Fruit fly (Drosophila melanogaster) whole organism, embryonic: Measurements from ENCODE around the gene Xe7.

ENCODE experiments used
- CG10267 ChIP-seq: fragments of 200-800 bp; sonication (Bioruptor generic); optimal IDR thresholded peaks from 2 replicates; lab custom pipeline; 2018; ENCODE audit warnings: missing biosample characterization, mild to moderate bottlenecking, missing genetic modification characterization, moderate library complexity
- CG10654 ChIP-seq: fragments of 200-800 bp; sonication (Bioruptor generic); optimal IDR thresholded peaks from 2 replicates; lab custom pipeline; 2016; ENCODE audit warnings: missing biosample characterization, missing genetic modification characterization
- CG11093 ChIP-seq: fragments of 200-800 bp; sonication (Bioruptor generic); IDR thresholded peaks from 3 replicates; pipeline ENCODE4 v1.3.6; 2022; ENCODE audit warnings: missing biosample characterization, missing genetic modification characterization
- CG11723 ChIP-seq: fragments of 200-800 bp; sonication (Bioruptor generic); optimal IDR thresholded peaks from 2 replicates; lab custom pipeline; 2017; ENCODE audit warnings: missing biosample characterization, mild to moderate bottlenecking, missing genetic modification characterization
- CG13624 ChIP-seq: fragments of 200-800 bp; sonication (Bioruptor generic); optimal IDR thresholded peaks from 2 replicates; lab custom pipeline; 2016; ENCODE audit warnings: missing biosample characterization, missing genetic modification characterization
- CG14860 ChIP-seq: fragments of 200-800 bp; sonication (Bioruptor generic); IDR thresholded peaks from 3 replicates; pipeline ENCODE4 v1.3.6; 2022; ENCODE audit warnings: missing biosample characterization, missing genetic modification characterization; ENCODE audit not compliant: partially characterized antibody
- CG1602 ChIP-seq: fragments of 200-800 bp; sonication (Bioruptor generic); optimal IDR thresholded peaks from 3 replicates; lab custom pipeline; 2016; ENCODE audit warnings: missing biosample characterization, missing genetic modification characterization
- CG17361 ChIP-seq: fragments of 200-800 bp; sonication (Bioruptor generic); IDR thresholded peaks from 3 replicates; pipeline ENCODE4 v1.3.6; 2022; ENCODE audit warnings: missing biosample characterization, missing genetic modification characterization
- CG18011 ChIP-seq: fragments of 200-800 bp; sonication (Bioruptor generic); optimal IDR thresholded peaks from 2 replicates; lab custom pipeline; 2017; ENCODE audit warnings: missing biosample characterization, missing genetic modification characterization, mild to moderate bottlenecking, moderate library complexity, missing genotype
- CG18599 ChIP-seq: fragments of 200-800 bp; sonication (Bioruptor generic); optimal IDR thresholded peaks from 3 replicates; lab custom pipeline; 2017; ENCODE audit warnings: missing biosample characterization, missing genetic modification characterization, mild to moderate bottlenecking, moderate library complexity, missing genetic modification reagents
- CG32767 ChIP-seq: fragments of 200-800 bp; sonication (Bioruptor generic); IDR thresholded peaks from 2 replicates; pipeline ENCODE4 v1.3.6; 2022; ENCODE audit warnings: missing biosample characterization, missing genetic modification characterization
- CG34422 ChIP-seq: fragments of 200-800 bp; sonication (Bioruptor generic); IDR thresholded peaks from 3 replicates; pipeline ENCODE4 v1.3.6; 2022; ENCODE audit warnings: missing biosample characterization, missing genetic modification characterization
- CG3847 ChIP-seq: fragments of 200-800 bp; sonication (Bioruptor generic); IDR thresholded peaks from 2 replicates; pipeline ENCODE4 v1.3.6; 2022; ENCODE audit warnings: missing biosample characterization, missing genetic modification characterization
- CG5180 ChIP-seq: fragments of 200-800 bp; sonication (Bioruptor generic); optimal IDR thresholded peaks from 3 replicates; lab custom pipeline; 2017; ENCODE audit warnings: missing biosample characterization, missing genetic modification characterization, mild to moderate bottlenecking, moderate library complexity, missing genetic modification reagents
- CG6272 ChIP-seq: fragments of 200-800 bp; sonication (Bioruptor generic); IDR thresholded peaks from 2 replicates; pipeline ENCODE4 v1.3.6; 2022; ENCODE audit warnings: missing biosample characterization, missing genetic modification characterization
- CG6689 ChIP-seq: fragments of 200-800 bp; sonication (Bioruptor generic); IDR thresholded peaks from 2 replicates; pipeline ENCODE4 v1.3.6; 2022; ENCODE audit warnings: missing biosample characterization, missing genetic modification characterization
- CG7372 ChIP-seq: fragments of 200-800 bp; sonication (Bioruptor generic); IDR thresholded peaks from 2 replicates; pipeline ENCODE4 v1.3.6; 2022; ENCODE audit warnings: missing biosample characterization, missing genetic modification characterization
- CG7745 ChIP-seq: fragments of 200-800 bp; sonication (Bioruptor generic); optimal IDR thresholded peaks from 2 replicates; lab custom pipeline; 2018; ENCODE audit warnings: missing biosample characterization, mild to moderate bottlenecking, missing genetic modification characterization, moderate library complexity
- CoRest ChIP-seq: fragments of 200-800 bp; sonication (Bioruptor generic); optimal IDR thresholded peaks from 3 replicates; lab custom pipeline; 2018; ENCODE audit warnings: missing biosample characterization, mild to moderate bottlenecking, missing genetic modification characterization, moderate library complexity
- Dad ChIP-seq: fragments of 200-800 bp; sonication (Bioruptor generic); optimal IDR thresholded peaks from 3 replicates; lab custom pipeline; 2016; ENCODE audit warnings: missing biosample characterization, missing genetic modification characterization
- GATAe ChIP-seq: fragments of 200-800 bp; sonication (Bioruptor generic); conservative IDR thresholded peaks from 2 replicates; pipeline ENCODE4 v1.3.6; 2022; ENCODE audit warnings: missing biosample characterization, missing genetic modification characterization
- Hmr ChIP-seq: fragments of 200-800 bp; sonication (Bioruptor generic); optimal IDR thresholded peaks from 3 replicates; lab custom pipeline; 2017; ENCODE audit warnings: mild to moderate bottlenecking, missing biosample characterization, missing genetic modification reagents, missing genetic modification characterization
- MBD-R2 ChIP-seq: fragments of 200-800 bp; sonication (Bioruptor generic); IDR thresholded peaks from 2 replicates; pipeline ENCODE4 v1.3.6; 2022; ENCODE audit warnings: missing biosample characterization, missing genetic modification characterization
- Myb ChIP-seq: fragments of 200-800 bp; sonication (Bioruptor generic); optimal IDR thresholded peaks from 2 replicates; lab custom pipeline; 2016; ENCODE audit warnings: missing biosample characterization, missing genetic modification characterization
- Neu2 ChIP-seq: fragments of 200-800 bp; sonication (Bioruptor generic); optimal IDR thresholded peaks from 3 replicates; lab custom pipeline; 2016; ENCODE audit warnings: missing biosample characterization, missing genetic modification characterization, borderline replicate concordance
- Xrp1 ChIP-seq: fragments of 200-800 bp; sonication (Bioruptor generic); IDR thresholded peaks from 2 replicates; pipeline ENCODE4 v1.3.6; 2022; ENCODE audit warnings: missing biosample characterization, missing genetic modification characterization
- ara ChIP-seq: fragments of 200-800 bp; sonication (Bioruptor generic); IDR thresholded peaks from 2 replicates; pipeline ENCODE4 v1.3.6; 2022; ENCODE audit warnings: missing biosample characterization, missing genetic modification characterization
- bbx ChIP-seq: fragments of 200-800 bp; sonication (Bioruptor generic); IDR thresholded peaks from 2 replicates; pipeline ENCODE4 v1.3.6; 2022; ENCODE audit warnings: missing biosample characterization, missing genetic modification characterization; ENCODE audit not compliant: partially characterized antibody
- chif ChIP-seq, 2 experiments: fragments of 200-800 bp; sonication (Bioruptor generic); optimal IDR thresholded peaks; 3 replicates each; lab custom pipeline; 2016; ENCODE audit warnings: missing biosample characterization in 2 of 2, missing genetic modification characterization in 2 of 2
- crc ChIP-seq: fragments of 200-800 bp; sonication (Bioruptor generic); optimal IDR thresholded peaks from 2 replicates; lab custom pipeline; 2016; ENCODE audit warnings: missing biosample characterization, missing genetic modification characterization
- danr ChIP-seq: fragments of 200-800 bp; sonication (Bioruptor generic); IDR thresholded peaks from 2 replicates; pipeline ENCODE4 v1.3.6; 2022; ENCODE audit warnings: missing biosample characterization, missing genetic modification characterization
- disco-r ChIP-seq: fragments of 200-800 bp; sonication (Bioruptor generic); optimal IDR thresholded peaks from 2 replicates; lab custom pipeline; 2016; ENCODE audit warnings: missing biosample characterization, missing genetic modification characterization
- esg ChIP-seq: fragments of 200-800 bp; sonication (Bioruptor generic); conservative IDR thresholded peaks from 2 replicates; pipeline ENCODE4 v1.3.6; 2022; ENCODE audit warnings: missing biosample characterization, missing genetic modification characterization
- gfzf ChIP-seq: fragments of 200-800 bp; sonication (Bioruptor generic); optimal IDR thresholded peaks from 2 replicates; lab custom pipeline; 2016; ENCODE audit warnings: missing biosample characterization, mild to moderate bottlenecking, missing genetic modification characterization, moderate library complexity
- h ChIP-seq: fragments of >200 bp; optimal IDR thresholded peaks from 2 replicates; lab custom pipeline; 2017
- lbe ChIP-seq: fragments of 200-800 bp; sonication (Bioruptor generic); optimal IDR thresholded peaks from 2 replicates; lab custom pipeline; 2016; ENCODE audit warnings: missing biosample characterization, mild to moderate bottlenecking, missing genetic modification characterization
- lov ChIP-seq, 2 experiments: fragments of 200-800 bp in 1 of 2; fragments of >200 bp in 1 of 2; sonication (Bioruptor generic) in 1 of 2; IDR thresholded peaks in 1 of 2; optimal IDR thresholded peaks in 1 of 2; 2 replicates in 1 of 2; 3 replicates in 1 of 2; pipeline versions ENCODE4 v1.3.6 to Lab custom; 2017 to 2022; ENCODE audit warnings: missing biosample characterization in 1 of 2, missing genetic modification characterization in 1 of 2
- mld ChIP-seq: fragments of 200-800 bp; sonication (Bioruptor generic); IDR thresholded peaks from 3 replicates; pipeline ENCODE4 v1.3.6; 2022; ENCODE audit warnings: missing biosample characterization, missing genetic modification characterization; ENCODE audit not compliant: partially characterized antibody
- nerfin-1 ChIP-seq: fragments of 200-800 bp; sonication (Bioruptor generic); optimal IDR thresholded peaks from 3 replicates; lab custom pipeline; 2019; ENCODE audit warnings: missing biosample characterization, mild to moderate bottlenecking, missing genetic modification characterization, moderate library complexity
- pum ChIP-seq: fragments of 200-800 bp; sonication (Bioruptor generic); optimal IDR thresholded peaks from 2 replicates; lab custom pipeline; 2016; ENCODE audit warnings: missing biosample characterization, missing genetic modification characterization
- ro ChIP-seq: fragments of 200-800 bp; sonication (Bioruptor generic); IDR thresholded peaks from 2 replicates; pipeline ENCODE4 v1.3.6; 2022; ENCODE audit warnings: missing biosample characterization, missing genetic modification characterization
- row ChIP-seq: fragments of 200-800 bp; sonication (Bioruptor generic); IDR thresholded peaks from 3 replicates; pipeline ENCODE4 v1.3.6; 2022; ENCODE audit warnings: missing biosample characterization, missing genetic modification characterization
- sim ChIP-seq: fragments of 200-800 bp; sonication (Bioruptor generic); IDR thresholded peaks from 2 replicates; pipeline ENCODE4 v1.3.6; 2022; ENCODE audit warnings: missing biosample characterization, missing genetic modification characterization
- sisA ChIP-seq: fragments of 200-800 bp; sonication (Bioruptor generic); IDR thresholded peaks from 2 replicates; pipeline ENCODE4 v1.3.6; 2022; ENCODE audit warnings: missing biosample characterization, missing genetic modification characterization
- sna ChIP-seq: fragments of 200-800 bp; sonication (Bioruptor generic); IDR thresholded peaks from 2 replicates; pipeline ENCODE4 v1.3.6; 2022; ENCODE audit warnings: missing biosample characterization, missing genetic modification characterization; ENCODE audit not compliant: partially characterized antibody
- sug ChIP-seq: fragments of 200-800 bp; optimal IDR thresholded peaks from 2 replicates; lab custom pipeline; 2019; ENCODE audit warnings: missing biosample characterization, mild to moderate bottlenecking, missing genetic modification characterization, moderate library complexity
- tna ChIP-seq: fragments of 200-800 bp; sonication (Bioruptor generic); IDR thresholded peaks from 2 replicates; pipeline ENCODE4 v1.3.6; 2022; ENCODE audit warnings: missing biosample characterization, missing genetic modification characterization; ENCODE audit not compliant: partially characterized antibody
- unc-4 ChIP-seq: fragments of 200-800 bp; sonication (Bioruptor generic); IDR thresholded peaks from 2 replicates; pipeline ENCODE4 v1.3.6; 2022; ENCODE audit warnings: missing biosample characterization, missing genetic modification characterization; ENCODE audit not compliant: partially characterized antibody
- vnd ChIP-seq: fragments of 200-800 bp; sonication (Bioruptor generic); IDR thresholded peaks from 3 replicates; pipeline ENCODE4 v1.3.6; 2022; ENCODE audit warnings: missing biosample characterization, missing genetic modification characterization; ENCODE audit not compliant: partially characterized antibody

Xe7 gene

dm6 chr3R:5624115-5624878, 44.8 kb downstream of the Xe7 start, which contains the start of the genes Dph4, Spec2 and RpL13A (continued):
- TF ChIP-seq vnd (GFP tag; lab: Robert Waterston, UW) (no peak), CG3847 (GFP tag; lab: Robert Waterston, UW) (no peak), chif (GFP tag; optimal IDR thresholded peaks at IDR 0.05; lab: Kevin White, UChicago) (peak; percentile 77 to 94), MBD-R2 (GFP tag; lab: Robert Waterston, UW) (no peak), nerfin-1 (tag; lab: Kevin White, UChicago) (peak; percentile 89), Xrp1 (GFP tag; lab: Robert Waterston, UW) (no peak), sim (GFP tag; lab: Robert Waterston, UW) (no peak), h (lab: Kevin White, UChicago) (no peak), CG34422 (no peak), Dad (GFP tag; lab: Kevin White, UChicago) (peak; percentile 94), disco-r (GFP tag; lab: Kevin White, UChicago) (peak; percentile 90), sisA (no peak), CG13624 (GFP tag; lab: Kevin White, UChicago) (peak; percentile 95), pum (GFP tag; lab: Kevin White, UChicago) (peak; percentile 69), Neu2 (GFP tag; lab: Kevin White, UChicago) (peak; percentile 74), ro (no peak), CG18599 (GFP tag; lab: Kevin White, UChicago) (peak; percentile 95), CG11093 (GFP tag; lab: Robert Waterston, UW) (peak; percentile 43; the same call in 1 of the 3 replicates), row (GFP tag; lab: Robert Waterston, UW) (no peak), CG11723 (GFP tag; lab: Kevin White, UChicago) (peak; percentile 93), CG6272 (GFP tag; lab: Robert Waterston, UW) (peak; percentile 49; the same call in 1 of the 2 replicates), mld (no peak), CG14860 (no peak), tna (GFP tag; lab: Robert Waterston, UW) (no peak), GATAe (GFP tag; lab: Robert Waterston, UW) (no peak), gfzf (GFP tag; lab: Kevin White, UChicago) (peak; percentile 72), CG10654 (GFP tag; lab: Kevin White, UChicago) (peak; percentile 86), CG7372 (no peak), ara (GFP tag; lab: Robert Waterston, UW) (no peak), CG7745 (tag; lab: Kevin White, UChicago) (no peak), crc (GFP tag; lab: Kevin White, UChicago) (peak; percentile 90), unc-4 (no peak), CG18011 (GFP tag; lab: Kevin White, UChicago) (peak; percentile 87), lov (optimal IDR thresholded peaks at IDR 0.05; lab: Kevin White, UChicago) (no peak), lov (GFP tag; IDR thresholded peaks at IDR 0.05; lab: Robert Waterston, UW) (no peak), lbe (peak; percentile 85), sna (GFP tag; lab: Robert Waterston, UW) (no peak), danr (GFP tag; lab: Robert Waterston, UW) (no peak), Hmr (GFP tag; lab: Kevin White, UChicago) (peak; percentile 98), CG10267 (peak; percentile 90), CG17361 (GFP tag; lab: Robert Waterston, UW) (no peak), CG1602 (GFP tag; lab: Kevin White, UChicago) (peak; percentile 77), bbx (GFP tag; lab: Robert Waterston, UW) (no peak), CG32767 (GFP tag; lab: Robert Waterston, UW) (no peak), esg (no peak), CG5180 (GFP tag; lab: Kevin White, UChicago) (peak; percentile 82), Myb (GFP tag; lab: Kevin White, UChicago) (peak; percentile 86), CoRest (tag; lab: Kevin White, UChicago) (peak; percentile 82), sug (peak; percentile 91), CG6689 (GFP tag; lab: Robert Waterston, UW) (no peak)
